Fruit fly (Drosophila melanogaster) whole organism, embryonic: ENCODE data around the gene Hs6st.

Experiments
- Antp ChIP-seq: fragments of 200-800 bp; sonication (Bioruptor generic); optimal IDR thresholded peaks from 3 replicates; lab custom pipeline; 2016; ENCODE audit warnings: missing biosample characterization, missing genetic modification characterization
- Asciz ChIP-seq: fragments of 200-800 bp; sonication (Bioruptor generic); optimal IDR thresholded peaks from 2 replicates; lab custom pipeline; 2017; ENCODE audit warnings: missing biosample characterization, mild to moderate bottlenecking, missing genetic modification characterization, missing genetic modification reagents
- B-H2 ChIP-seq: fragments of 200-800 bp; sonication (Bioruptor generic); optimal IDR thresholded peaks from 2 replicates; lab custom pipeline; 2018; ENCODE audit warnings: missing biosample characterization, mild to moderate bottlenecking, missing genetic modification characterization
- Blimp-1 ChIP-seq: fragments of 200-800 bp; sonication (Bioruptor generic); optimal IDR thresholded peaks from 3 replicates; lab custom pipeline; 2018; ENCODE audit warnings: missing biosample characterization, missing genetic modification characterization, mild to moderate bottlenecking, moderate library complexity, missing genetic modification reagents
- BtbVII ChIP-seq: fragments of 200-800 bp; sonication (Bioruptor generic); optimal IDR thresholded peaks from 3 replicates; lab custom pipeline; 2017; ENCODE audit warnings: missing biosample characterization, mild to moderate bottlenecking, missing genetic modification characterization
- CG10431 ChIP-seq: fragments of 200-800 bp; sonication (Bioruptor generic); optimal IDR thresholded peaks from 3 replicates; lab custom pipeline; 2018; ENCODE audit warnings: missing biosample characterization, mild to moderate bottlenecking, missing genetic modification characterization
- CG1233 ChIP-seq: fragments of 200-800 bp; sonication (Bioruptor generic); optimal IDR thresholded peaks from 4 replicates; lab custom pipeline; 2018; ENCODE audit warnings: missing biosample characterization, mild to moderate bottlenecking, missing genetic modification characterization
- CG14860 ChIP-seq: fragments of 200-800 bp; sonication (Bioruptor generic); IDR thresholded peaks from 3 replicates; pipeline ENCODE4 v1.3.6; 2022; ENCODE audit warnings: missing biosample characterization, missing genetic modification characterization; ENCODE audit not compliant: partially characterized antibody
- CG17612 ChIP-seq: fragments of 200-800 bp; sonication (Bioruptor generic); IDR thresholded peaks from 2 replicates; pipeline ENCODE4 v1.3.6; 2022; ENCODE audit warnings: missing biosample characterization, missing genetic modification characterization
- CG17912 ChIP-seq: fragments of 200-800 bp; sonication (Bioruptor generic); optimal IDR thresholded peaks from 2 replicates; lab custom pipeline; 2018; ENCODE audit warnings: missing biosample characterization, mild to moderate bottlenecking, missing genetic modification characterization
- CG18262 ChIP-seq: fragments of 200-800 bp; optimal IDR thresholded peaks from 3 replicates; lab custom pipeline; 2019; ENCODE audit warnings: missing biosample characterization, mild to moderate bottlenecking, missing genetic modification characterization, moderate library complexity
- CG2889 ChIP-seq: fragments of 200-800 bp; sonication (Bioruptor generic); IDR thresholded peaks from 3 replicates; pipeline ENCODE4 v1.3.6; 2022; ENCODE audit warnings: missing biosample characterization, missing genetic modification characterization
- CG32772 ChIP-seq: fragments of 200-800 bp; sonication (Bioruptor generic); IDR thresholded peaks from 2 replicates; pipeline ENCODE4 v1.3.6; 2022; ENCODE audit warnings: missing biosample characterization, missing genetic modification characterization
- CG34376 ChIP-seq: fragments of 200-800 bp; sonication (Bioruptor generic); optimal IDR thresholded peaks from 2 replicates; lab custom pipeline; 2018; ENCODE audit warnings: missing biosample characterization, mild to moderate bottlenecking, missing genetic modification characterization
- CG42726 ChIP-seq: fragments of 200-800 bp; sonication (Bioruptor generic); IDR thresholded peaks from 2 replicates; pipeline ENCODE4 v1.3.6; 2022; ENCODE audit warnings: missing biosample characterization, missing genetic modification characterization; ENCODE audit not compliant: partially characterized antibody
- CG43689 ChIP-seq: fragments of 200-800 bp; sonication (Bioruptor generic); IDR thresholded peaks from 2 replicates; pipeline ENCODE4 v1.3.6; 2022; ENCODE audit warnings: missing biosample characterization, missing genetic modification characterization
- CG4730 ChIP-seq: fragments of 200-800 bp; sonication (Bioruptor generic); IDR thresholded peaks from 2 replicates; pipeline ENCODE4 v1.3.6; 2022; ENCODE audit warnings: missing biosample characterization, missing genetic modification characterization
- CG4820 ChIP-seq: fragments of 200-800 bp; sonication (Bioruptor generic); optimal IDR thresholded peaks from 3 replicates; lab custom pipeline; 2016; ENCODE audit warnings: missing biosample characterization, missing genetic modification characterization
- CG5180 ChIP-seq: fragments of 200-800 bp; sonication (Bioruptor generic); optimal IDR thresholded peaks from 3 replicates; lab custom pipeline; 2017; ENCODE audit warnings: missing biosample characterization, missing genetic modification characterization, mild to moderate bottlenecking, moderate library complexity, missing genetic modification reagents
- CG6272 ChIP-seq: fragments of 200-800 bp; sonication (Bioruptor generic); IDR thresholded peaks from 2 replicates; pipeline ENCODE4 v1.3.6; 2022; ENCODE audit warnings: missing biosample characterization, missing genetic modification characterization
- CG6854 ChIP-seq: fragments of 200-800 bp; sonication (Bioruptor generic); optimal IDR thresholded peaks from 3 replicates; lab custom pipeline; 2017; ENCODE audit warnings: missing biosample characterization, mild to moderate bottlenecking, missing genetic modification characterization
- CG7357 ChIP-seq: fragments of 200-800 bp; sonication (Bioruptor generic); IDR thresholded peaks from 3 replicates; pipeline ENCODE4 v1.3.6; 2022; ENCODE audit warnings: missing biosample characterization, missing genetic modification characterization
- Doc3 ChIP-seq: fragments of 200-800 bp; sonication (Bioruptor generic); IDR thresholded peaks from 3 replicates; pipeline ENCODE4 v1.3.6; 2022; ENCODE audit warnings: missing biosample characterization, missing genetic modification characterization; ENCODE audit not compliant: partially characterized antibody
- Dref ChIP-seq: fragments of 200-800 bp; sonication (Bioruptor generic); IDR thresholded peaks from 2 replicates; pipeline ENCODE4 v1.3.6; 2022; ENCODE audit warnings: missing biosample characterization, missing genetic modification characterization
- E2f2 ChIP-seq: fragments of 200-800 bp; sonication (Bioruptor generic); IDR thresholded peaks from 2 replicates; pipeline ENCODE4 v1.3.6; 2022; ENCODE audit warnings: missing biosample characterization, missing genetic modification characterization
- H2.0 ChIP-seq: fragments of 200-800 bp; sonication (Bioruptor generic); IDR thresholded peaks from 2 replicates; pipeline ENCODE4 v1.3.6; 2022; ENCODE audit warnings: missing biosample characterization, missing genetic modification characterization
- Hr3 ChIP-seq: fragments of 200-800 bp; sonication (Bioruptor generic); optimal IDR thresholded peaks from 3 replicates; lab custom pipeline; 2016; ENCODE audit warnings: missing biosample characterization, missing genetic modification characterization
- Optix ChIP-seq: fragments of 200-800 bp; sonication (Bioruptor generic); IDR thresholded peaks from 3 replicates; pipeline ENCODE4 v1.3.6; 2022; ENCODE audit warnings: missing biosample characterization, missing genetic modification characterization
- Pdp1 ChIP-seq, 2 experiments: fragments of 200-800 bp; sonication (Bioruptor generic); optimal IDR thresholded peaks; 3 replicates each; lab custom pipeline; 2016; ENCODE audit warnings: missing biosample characterization in 2 of 2, missing genetic modification characterization in 2 of 2, mild to moderate bottlenecking in 1 of 2, moderate library complexity in 1 of 2
- ase ChIP-seq: fragments of 200-800 bp; sonication (Bioruptor generic); IDR thresholded peaks from 3 replicates; pipeline ENCODE4 v1.3.6; 2022; ENCODE audit warnings: missing biosample characterization, missing genetic modification characterization
- btn ChIP-seq: fragments of 200-800 bp; sonication (Bioruptor generic); optimal IDR thresholded peaks from 2 replicates; lab custom pipeline; 2016; ENCODE audit warnings: missing biosample characterization, missing genetic modification characterization
- cato ChIP-seq: fragments of 200-800 bp; sonication (Bioruptor generic); optimal IDR thresholded peaks from 2 replicates; lab custom pipeline; 2016; ENCODE audit warnings: missing biosample characterization, missing genetic modification characterization, borderline replicate concordance
- caup ChIP-seq: fragments of 200-800 bp; sonication (Bioruptor generic); optimal IDR thresholded peaks from 3 replicates; lab custom pipeline; 2017; ENCODE audit warnings: missing biosample characterization, mild to moderate bottlenecking, missing genetic modification characterization, moderate library complexity; ENCODE audit not compliant: severe bottlenecking
- croc ChIP-seq: fragments of 200-800 bp; sonication (Bioruptor generic); conservative IDR thresholded peaks from 3 replicates; pipeline ENCODE4 v1.3.6; 2022; ENCODE audit warnings: missing biosample characterization, missing genetic modification characterization
- danr ChIP-seq: fragments of 200-800 bp; sonication (Bioruptor generic); IDR thresholded peaks from 2 replicates; pipeline ENCODE4 v1.3.6; 2022; ENCODE audit warnings: missing biosample characterization, missing genetic modification characterization
- gcm2 ChIP-seq: fragments of 200-800 bp; sonication (Bioruptor generic); optimal IDR thresholded peaks from 2 replicates; lab custom pipeline; 2016; ENCODE audit warnings: missing biosample characterization, missing genetic modification characterization
- gem ChIP-seq: fragments of 200-800 bp; sonication (Bioruptor generic); optimal IDR thresholded peaks from 2 replicates; lab custom pipeline; 2019; ENCODE audit warnings: missing biosample characterization, mild to moderate bottlenecking, missing genetic modification characterization, moderate library complexity
- gfzf ChIP-seq: fragments of 200-800 bp; sonication (Bioruptor generic); optimal IDR thresholded peaks from 2 replicates; lab custom pipeline; 2016; ENCODE audit warnings: missing biosample characterization, mild to moderate bottlenecking, missing genetic modification characterization, moderate library complexity
- gro ChIP-seq: fragments of 200-800 bp; sonication (Bioruptor generic); optimal IDR thresholded peaks from 2 replicates; lab custom pipeline; 2016; ENCODE audit warnings: missing biosample characterization, missing genetic modification characterization
- gsb ChIP-seq: fragments of 200-800 bp; sonication (Bioruptor generic); IDR thresholded peaks from 2 replicates; pipeline ENCODE4 v1.3.6; 2022; ENCODE audit warnings: missing biosample characterization, missing genetic modification characterization
- hbn ChIP-seq: fragments of 200-800 bp; sonication (Bioruptor generic); IDR thresholded peaks from 2 replicates; pipeline ENCODE4 v1.3.6; 2022; ENCODE audit warnings: missing biosample characterization, missing genetic modification characterization; ENCODE audit not compliant: partially characterized antibody
- jigr1 ChIP-seq: fragments of 200-800 bp; sonication (Bioruptor generic); IDR thresholded peaks from 3 replicates; pipeline ENCODE4 v1.3.6; 2022; ENCODE audit warnings: missing biosample characterization, missing genetic modification characterization
- ken ChIP-seq: fragments of 200-800 bp; sonication (Bioruptor generic); IDR thresholded peaks from 3 replicates; pipeline ENCODE4 v1.3.6; 2022; ENCODE audit warnings: missing biosample characterization, missing genetic modification characterization
- pita ChIP-seq: fragments of 200-800 bp; sonication (Bioruptor generic); optimal IDR thresholded peaks from 2 replicates; lab custom pipeline; 2017; ENCODE audit warnings: missing biosample characterization, mild to moderate bottlenecking, missing genetic modification characterization
- ranshi ChIP-seq: fragments of 200-800 bp; sonication (Bioruptor generic); IDR thresholded peaks from 2 replicates; pipeline ENCODE4 v1.3.6; 2022; ENCODE audit warnings: missing biosample characterization, missing genetic modification characterization
- shn ChIP-seq: fragments of 200-800 bp; sonication (Bioruptor generic); optimal IDR thresholded peaks from 3 replicates; lab custom pipeline; 2016; ENCODE audit warnings: missing biosample characterization, missing genetic modification characterization
- tap ChIP-seq: fragments of 200-800 bp; optimal IDR thresholded peaks from 3 replicates; lab custom pipeline; 2019; ENCODE audit warnings: missing biosample characterization, mild to moderate bottlenecking, missing genetic modification characterization, moderate library complexity
- tx ChIP-seq: fragments of 200-800 bp; sonication (Bioruptor generic); optimal IDR thresholded peaks from 2 replicates; lab custom pipeline; 2016; ENCODE audit warnings: missing biosample characterization, missing genetic modification characterization
- unpg ChIP-seq: fragments of 200-800 bp; sonication (Bioruptor generic); optimal IDR thresholded peaks from 3 replicates; lab custom pipeline; 2018; ENCODE audit warnings: missing biosample characterization, mild to moderate bottlenecking, missing genetic modification characterization, moderate library complexity
- zen2 ChIP-seq: fragments of 200-800 bp; sonication (Bioruptor generic); IDR thresholded peaks from 3 replicates; pipeline ENCODE4 v1.3.6; 2022; ENCODE audit warnings: missing biosample characterization, missing genetic modification characterization; ENCODE audit not compliant: partially characterized antibody

Hs6st gene

dm6 chr3R:20035887-20036286 is 27.6 kb upstream of the Hs6st start, which contains the start of gene Regnase-1 (continued):
- no peak for TF ChIP-seq CG7357 (GFP tag; lab: Robert Waterston, UW)
- TF ChIP-seq caup (GFP tag; lab: Kevin White, UChicago), result peak; percentile 98
- TF ChIP-seq CG2889 (GFP tag; lab: Robert Waterston, UW), result 0 out of 3 replicates have a peak, but pooled peaks have one; percentile 35
- TF ChIP-seq pita, result no peak
- TF ChIP-seq B-H2 (GFP tag; lab: Kevin White, UChicago), result peak; percentile 96
- TF ChIP-seq croc (GFP tag; lab: Robert Waterston, UW), result peak; percentile 66
- peak; percentile 76 for TF ChIP-seq CG43689 (GFP tag; lab: Robert Waterston, UW)
- TF ChIP-seq ranshi, result peak; percentile 76; the same call in 1 of the 2 replicates
- no peak for TF ChIP-seq ken
- TF ChIP-seq CG17612, result peak; percentile 61; the same call in 1 of the 2 replicates
- TF ChIP-seq Blimp-1 (GFP tag; lab: Kevin White, UChicago), result peak; percentile 79
- TF ChIP-seq zen2 (GFP tag; lab: Robert Waterston, UW), result peak; percentile 95
- TF ChIP-seq Optix (GFP tag; lab: Robert Waterston, UW), result peak; percentile 84
- peak; percentile 97 for TF ChIP-seq CG34376
- TF ChIP-seq Doc3, result peak; percentile 93
- TF ChIP-seq CG32772, result peak; percentile 65; the same call in 1 of the 2 replicates
- TF ChIP-seq tap, result peak; percentile 87
- TF ChIP-seq ase, result peak; percentile 76; the same call in 2 of the 3 replicates
- TF ChIP-seq jigr1, result no peak
- TF ChIP-seq danr (GFP tag; lab: Robert Waterston, UW), result peak; percentile 35; the same call in 1 of the 2 replicates
- TF ChIP-seq hbn (GFP tag; lab: Robert Waterston, UW), result peak; percentile 95
- peak; percentile 87 for TF ChIP-seq CG18262 (tag; lab: Kevin White, UChicago)
- TF ChIP-seq Dref (GFP tag; lab: Robert Waterston, UW), result peak; percentile 99
- TF ChIP-seq CG14860, result peak; percentile 89
- TF ChIP-seq tx (GFP tag; lab: Kevin White, UChicago), result peak; percentile 72
- TF ChIP-seq gsb (GFP tag; lab: Robert Waterston, UW), result peak; percentile 86
- peak; percentile 78 for TF ChIP-seq gem
- TF ChIP-seq unpg (GFP tag; lab: Kevin White, UChicago), result peak; percentile 93
- TF ChIP-seq CG42726 (GFP tag; lab: Robert Waterston, UW), result peak; percentile 94
- TF ChIP-seq BtbVII (GFP tag; lab: Kevin White, UChicago), result peak; percentile 95
- peak; percentile 43 for TF ChIP-seq gfzf (GFP tag; lab: Kevin White, UChicago)
- TF ChIP-seq CG17912 (GFP tag; lab: Kevin White, UChicago), result peak; percentile 97
- TF ChIP-seq CG6272 (GFP tag; lab: Robert Waterston, UW), result peak; percentile 77
- peak; percentile 93 for TF ChIP-seq gro (GFP tag; lab: Kevin White, UChicago)
- TF ChIP-seq H2.0 (GFP tag; lab: Robert Waterston, UW), result peak; percentile 87
- TF ChIP-seq CG4820 (GFP tag; lab: Kevin White, UChicago), result peak; percentile 73
- peak; percentile 96 for TF ChIP-seq CG1233 (GFP tag; lab: Kevin White, UChicago)
- peak; percentile 74 for TF ChIP-seq gcm2
- TF ChIP-seq CG10431, result peak; percentile 88
- peak; percentile 73 for TF ChIP-seq CG4730 (GFP tag; lab: Robert Waterston, UW)
- peak; percentile 98 for TF ChIP-seq E2f2
- peak; percentile 93 for TF ChIP-seq shn (GFP tag; lab: Kevin White, UChicago)
- TF ChIP-seq CG6854 (GFP tag; lab: Kevin White, UChicago), result peak; percentile 93
- TF ChIP-seq Hr3 (GFP tag; lab: Kevin White, UChicago), result peak; percentile 72
- TF ChIP-seq CG5180 (GFP tag; lab: Kevin White, UChicago), result peak; percentile 82
- peak; percentile 78 to 89 for TF ChIP-seq Pdp1 (GFP tag; optimal IDR thresholded peaks at IDR 0.05; lab: Kevin White, UChicago)
- peak; percentile 83 for TF ChIP-seq btn (GFP tag; lab: Kevin White, UChicago)
- TF ChIP-seq Antp (GFP tag; lab: Kevin White, UChicago), result peak; percentile 73
- peak; percentile 95 for TF ChIP-seq Asciz (GFP tag; lab: Kevin White, UChicago)
- peak; percentile 74 for TF ChIP-seq cato
